Worm (Caenorhabditis elegans): ENCODE measurements around the gene Y116F11B.9.
"Not testable (repeated sequence)": the region's sequence is repeated elsewhere in the genome, so short reads cannot be mapped to it uniquely, and the experiment has no call there.

DNA sequence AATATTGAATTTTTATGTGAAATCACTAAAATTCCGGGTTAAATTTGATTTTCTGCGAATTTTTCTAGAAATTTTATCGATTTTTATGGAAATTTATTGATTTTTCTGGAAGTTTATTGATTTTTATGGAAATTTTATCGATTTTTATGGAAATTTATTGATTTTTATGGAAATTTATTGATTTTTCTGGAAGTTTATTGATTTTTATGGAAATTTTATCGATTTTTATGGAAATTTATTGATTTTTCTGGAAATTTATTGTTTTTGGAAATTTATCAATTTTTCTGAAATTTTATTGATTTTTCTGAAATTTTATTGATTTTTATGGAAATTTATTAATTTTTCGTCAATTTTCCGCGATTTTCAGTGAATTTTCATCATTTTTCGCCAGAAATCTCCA is 41.7 kb upstream of the Y116F11B.9 start:
- not testable (repeated sequence) for TF ChIP-seq tbx-2, nfya-1 (tag; optimal IDR thresholded peaks at IDR 0.05)
